Worm (Caenorhabditis elegans): Measurements from ENCODE around the gene cdc-25.4.

DNA sequence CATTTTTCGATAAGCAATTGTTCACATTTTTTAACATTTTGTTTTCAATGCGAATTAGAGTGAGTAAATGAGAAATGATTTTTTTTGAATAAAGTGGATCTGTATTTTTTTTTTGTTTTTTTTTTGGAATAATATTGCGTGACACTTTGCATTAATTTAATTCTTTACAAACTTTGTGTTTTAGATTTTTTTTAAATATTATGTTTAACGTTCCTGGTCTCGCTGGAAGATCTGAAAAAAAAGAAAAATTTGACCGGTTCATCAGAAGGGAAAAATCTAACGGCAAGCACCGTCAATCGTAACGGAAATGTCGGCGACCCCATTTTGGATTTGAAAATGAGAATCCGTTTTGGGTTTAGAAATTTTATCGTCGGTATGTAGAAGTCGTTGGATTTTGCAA is at the start of gene cdc-25.4:
- TF ChIP-seq skn-1 (tag; optimal IDR thresholded peaks at IDR 0.05), result no peak
- TF ChIP-seq efl-3 (GFP tag; optimal IDR thresholded peaks at IDR 0.05), result no peak
- no peak for TF ChIP-seq zag-1 (tag; optimal IDR thresholded peaks at IDR 0.05)
- no peak for TF ChIP-seq F16B12.6 (tag; optimal IDR thresholded peaks at IDR 0.05)
- TF ChIP-seq tbx-2 (tag; optimal IDR thresholded peaks at IDR 0.05), result no peak
- no peak for TF ChIP-seq dpl-1 (GFP tag; optimal IDR thresholded peaks at IDR 0.05)
- no peak for TF ChIP-seq elt-2 (tag; optimal IDR thresholded peaks at IDR 0.05)
- TF ChIP-seq ets-5 (GFP tag; IDR thresholded peaks at IDR 0.05), result no peak
- no peak for TF ChIP-seq nhr-12 (tag; optimal IDR thresholded peaks at IDR 0.05)
- TF ChIP-seq nhr-76 (tag; optimal IDR thresholded peaks at IDR 0.05), result no peak
- no peak for TF ChIP-seq ceh-8 (GFP tag; optimal IDR thresholded peaks at IDR 0.05)
- TF ChIP-seq ama-1 (optimal IDR thresholded peaks at IDR 0.05), result no peak
- TF ChIP-seq C04F5.9 (tag; optimal IDR thresholded peaks at IDR 0.05), result no peak
- TF ChIP-seq irx-1 (tag; optimal IDR thresholded peaks at IDR 0.05), result no peak

All from whole organism, L1 larva.